Fruit fly (Drosophila melanogaster): ENCODE results near the gene CG42404.

- TF ChIP-seq psq (optimal IDR thresholded peaks at IDR 0.05) (no peak), Myc (optimal IDR thresholded peaks at IDR 0.05) (no peak), Sin3A (optimal IDR thresholded peaks at IDR 0.05) (no peak), insv (optimal IDR thresholded peaks at IDR 0.05) (no peak)
These were observed 6.9 kb upstream of the CG42404 start for dm6 chr3R:15243046-15243356.
